Worm (Caenorhabditis elegans) whole organism, L3 larva: Measurements from ENCODE around the gene cdc-25.2.

Experiments used
- fkh-10 ChIP-seq: sonication (generic microtip); optimal IDR thresholded peaks from 2 replicates; lab custom pipeline; 2017; ENCODE audit warnings: missing biosample characterization, missing genetic modification reagents, missing genetic modification characterization
- nfya-1 ChIP-seq: sonication (generic microtip); optimal IDR thresholded peaks from 2 replicates; lab custom pipeline; 2017; ENCODE audit warnings: missing genetic modification characterization, mild to moderate bottlenecking, missing compliant biosample characterization, antibody characterized with exemption, moderate library complexity; ENCODE audit not compliant: insufficient read depth
- nhr-28 ChIP-seq: fragments of 150-350 bp; optimal IDR thresholded peaks from 2 replicates; lab custom pipeline; 2014; ENCODE audit warnings: missing biosample characterization, missing genetic modification characterization
- sea-2 ChIP-seq: fragments of 150-350 bp; sonication (generic microtip); optimal IDR thresholded peaks from 4 replicates; lab custom pipeline; 2014; ENCODE audit warnings: missing biosample characterization, missing genetic modification reagents, missing genetic modification characterization
- unc-62 ChIP-seq: fragments of 150-350 bp; sonication (generic microtip); optimal IDR thresholded peaks from 4 replicates; lab custom pipeline; 2014; ENCODE audit warnings: missing biosample characterization, missing genetic modification reagents, missing genetic modification characterization

DNA sequence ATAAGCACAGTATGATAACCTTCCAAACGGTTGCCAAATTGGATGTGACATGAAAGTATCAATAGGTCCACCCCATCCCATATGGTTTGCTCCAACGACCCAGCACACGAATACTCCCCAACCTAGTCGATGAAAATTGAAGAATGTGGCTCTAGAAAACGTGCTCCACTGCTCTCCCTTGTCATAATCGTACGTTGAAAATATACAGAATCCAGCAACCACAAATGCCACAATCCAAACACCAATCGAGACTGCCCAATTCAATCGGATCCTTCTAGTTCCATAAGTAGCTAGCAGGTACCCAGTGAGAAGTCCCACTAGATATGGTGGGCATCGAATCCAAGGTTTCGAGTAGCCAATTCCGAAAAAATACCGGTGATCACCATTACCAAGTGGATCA, 28.0 kb upstream of the cdc-25.2 start:
- TF ChIP-seq sea-2 (GFP tag; lab: Kevin White, UChicago): no peak
- TF ChIP-seq fkh-10 (GFP tag; lab: Kevin White, UChicago): no peak
- TF ChIP-seq unc-62 (GFP tag; lab: Kevin White, UChicago): no peak
- TF ChIP-seq nfya-1: no peak
- no peak for TF ChIP-seq nhr-28 (tag; lab: Kevin White, UChicago)
